Worm (Caenorhabditis elegans): ENCODE data around the gene fbxa-144.

Gene fbxa-144

DNA sequence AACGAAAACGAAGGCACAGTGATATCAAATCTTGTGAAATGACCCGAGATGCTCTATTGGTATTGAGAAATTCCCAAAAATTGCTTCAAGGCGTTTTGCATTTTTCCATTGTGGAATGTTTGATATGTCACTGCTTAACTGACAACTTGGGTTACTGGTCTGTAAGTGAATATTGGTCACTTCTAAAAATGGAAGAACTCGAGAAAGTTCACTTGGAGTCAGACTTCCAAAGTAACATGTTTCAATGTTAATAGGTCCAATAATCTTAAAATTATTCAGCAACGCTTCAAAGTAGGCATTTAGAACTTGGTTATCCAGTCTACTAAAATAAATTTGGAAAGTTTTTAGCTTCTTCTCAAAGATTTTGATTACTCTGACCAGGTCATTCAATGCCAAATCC, at the start of gene fbxa-144:
Gene fbxa-144 (minus strand): TSS at position 101 of the 400 bp plus-strand sequence.
- TF ChIP-seq attf-3 (GFP tag; conservative IDR thresholded peaks at IDR 0.05) = no peak
- TF ChIP-seq rec-8 (tag; optimal IDR thresholded peaks at IDR 0.05) = no peak
- TF ChIP-seq mes-4 (tag; optimal IDR thresholded peaks at IDR 0.05) = no peak
- no peak for TF ChIP-seq gei-17 (GFP tag; optimal IDR thresholded peaks at IDR 0.05)
- TF ChIP-seq unc-130 (GFP tag; optimal IDR thresholded peaks at IDR 0.05) = no peak
- TF ChIP-seq akir-1 (GFP tag; optimal IDR thresholded peaks at IDR 0.05) = no peak
- no peak for TF ChIP-seq repo-1 (tag; optimal IDR thresholded peaks at IDR 0.05)
- no peak for TF ChIP-seq nhr-90 (tag; optimal IDR thresholded peaks at IDR 0.05)
- TF ChIP-seq attf-5 (GFP tag; optimal IDR thresholded peaks at IDR 0.05) = no peak
- TF ChIP-seq lin-26 (GFP tag; IDR thresholded peaks at IDR 0.05) = no peak
- no peak for TF ChIP-seq tbp1 (GFP tag; optimal IDR thresholded peaks at IDR 0.05)
- no peak for TF ChIP-seq F49E8.2 (tag; optimal IDR thresholded peaks at IDR 0.05; ENCODE audit: insufficient read depth)
- TF ChIP-seq Y53G8AR.9 (GFP tag; conservative IDR thresholded peaks at IDR 0.05) = no peak
- no peak for TF ChIP-seq ztf-6 (GFP tag; IDR thresholded peaks at IDR 0.05)
- no peak for TF ChIP-seq hlh-26 (GFP tag; conservative IDR thresholded peaks at IDR 0.05)
- no peak for TF ChIP-seq K11D2.4 (GFP tag; IDR thresholded peaks at IDR 0.05)
- TF ChIP-seq F57A8.1 (GFP tag; optimal IDR thresholded peaks at IDR 0.05) = no peak
- TF ChIP-seq egl-44 (GFP tag; IDR thresholded peaks at IDR 0.05) = no peak

DNA sequence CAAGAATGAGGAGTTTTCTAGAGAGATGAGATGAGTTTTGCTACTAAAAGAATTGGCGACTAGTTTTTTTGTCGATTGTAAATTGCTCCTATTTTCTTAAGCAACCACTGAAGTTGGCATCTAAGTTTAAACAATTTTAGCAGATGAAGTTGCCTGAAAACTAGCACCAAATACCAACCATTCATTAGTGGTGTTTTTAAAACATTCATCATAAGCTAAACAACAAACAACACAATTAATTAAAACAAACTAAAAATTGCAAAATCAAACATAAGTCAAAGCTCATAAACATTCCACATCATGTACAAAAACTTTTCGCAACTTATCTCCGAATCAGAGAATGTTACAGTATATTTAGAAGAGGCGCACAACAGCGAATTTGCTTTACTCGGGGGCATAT, 49.5 kb upstream of the fbxa-144 start, which contains the start of gene srz-13:
Gene srz-13 (plus strand): TSS at position 301 of the 400 bp plus-strand sequence.
- no peak for TF ChIP-seq hsf-1 (GFP tag; IDR thresholded peaks at IDR 0.05)
- no peak for TF ChIP-seq snpc-1.3 (tag; optimal IDR thresholded peaks at IDR 0.05; ENCODE audit: insufficient read depth)
- TF ChIP-seq C06A6.2 (GFP tag; conservative IDR thresholded peaks at IDR 0.05) = no peak
- TF ChIP-seq Y53G8AR.9 (GFP tag; conservative IDR thresholded peaks at IDR 0.05) = no peak
- no peak for TF ChIP-seq nhr-27 (tag; optimal IDR thresholded peaks at IDR 0.05)
- no peak for TF ChIP-seq F10E7.11 (tag; optimal IDR thresholded peaks at IDR 0.05)
- no peak for TF ChIP-seq chd-7 (tag; optimal IDR thresholded peaks at IDR 0.05)
- no peak for TF ChIP-seq sptf-2 (GFP tag; optimal IDR thresholded peaks at IDR 0.05)
- TF ChIP-seq Y56A3A.18 (GFP tag; IDR thresholded peaks at IDR 0.05) = no peak

DNA sequence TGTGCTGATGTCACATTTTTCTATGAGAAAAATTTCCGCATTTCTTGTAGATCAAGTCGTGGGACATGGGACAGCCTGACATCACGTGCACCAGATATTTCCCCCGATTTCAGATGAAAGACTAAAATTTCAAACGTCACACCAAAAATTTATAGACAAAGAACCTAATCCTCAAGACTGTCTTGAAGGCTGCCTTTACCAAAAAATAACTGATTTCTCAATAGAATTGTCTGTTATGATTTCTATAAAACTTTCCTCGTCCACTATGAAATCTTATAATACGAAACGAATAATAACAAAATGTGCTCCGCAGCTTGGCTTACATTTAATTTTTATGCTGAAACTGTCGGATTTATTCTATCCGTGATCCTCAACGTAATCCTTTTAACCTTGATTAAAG, 47.7 kb upstream of the fbxa-144 start, which contains the start of gene str-106:
Gene str-106 (plus strand): TSS at position 301 of the 400 bp plus-strand sequence.
- no peak for TF ChIP-seq madf-10 (tag; optimal IDR thresholded peaks at IDR 0.05)
- no peak for TF ChIP-seq K12H6.12 (tag; optimal IDR thresholded peaks at IDR 0.05)

DNA sequence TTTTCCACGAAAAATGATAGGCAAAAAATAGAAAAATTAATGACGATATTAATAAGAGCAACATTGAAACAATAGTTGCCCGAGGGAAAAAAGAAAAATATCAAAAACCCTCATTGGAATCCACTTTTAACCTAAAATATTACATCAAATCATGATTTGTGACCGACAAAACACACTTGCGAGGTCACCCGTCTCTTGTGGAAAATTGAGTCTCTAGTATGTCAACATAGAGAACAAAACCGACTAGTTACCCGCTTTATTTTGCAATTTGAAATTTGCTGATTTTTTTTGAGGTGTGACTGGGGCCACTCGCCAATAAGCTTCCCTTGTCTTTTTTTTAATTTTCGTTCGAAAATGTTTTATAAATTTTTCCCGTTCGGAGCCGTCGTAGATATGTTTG, 43.2 kb upstream of the fbxa-144 start, which contains the start of gene cyp-33D1:
Gene cyp-33D1 (minus strand): TSS at position 101 of the 400 bp plus-strand sequence.
- TF ChIP-seq dpl-1 (GFP tag; optimal IDR thresholded peaks at IDR 0.05) (no peak), xnd-1 (tag; optimal IDR thresholded peaks at IDR 0.05) (no peak), F10E7.11 (tag; optimal IDR thresholded peaks at IDR 0.05) (no peak), bed-1 (GFP tag; IDR thresholded peaks at IDR 0.05) (no peak), attf-6 (GFP tag; IDR thresholded peaks at IDR 0.05) (no peak), F55B11.4 (tag; optimal IDR thresholded peaks at IDR 0.05; ENCODE audit: borderline replicate concordance, insufficient read depth) (no peak), ztf-25 (GFP tag; IDR thresholded peaks at IDR 0.05) (no peak), tbx-9 (tag; optimal IDR thresholded peaks at IDR 0.05; ENCODE audit: borderline replicate concordance) (no peak), snpc-4 (GFP tag; optimal IDR thresholded peaks at IDR 0.05) (no peak), snpc-4 (tag; optimal IDR thresholded peaks at IDR 0.05) (no peak), die-1 (tag; optimal IDR thresholded peaks at IDR 0.05) (no peak), snpc-3.4 (tag; optimal IDR thresholded peaks at IDR 0.05) (no peak), K11D2.4 (GFP tag; IDR thresholded peaks at IDR 0.05) (no peak), C06A6.2 (GFP tag; conservative IDR thresholded peaks at IDR 0.05) (no peak), zfh-2 (GFP tag; conservative IDR thresholded peaks at IDR 0.05) (no peak), ztf-28 (GFP tag; IDR thresholded peaks at IDR 0.05) (no peak), mel-28 (tag; optimal IDR thresholded peaks at IDR 0.05; ENCODE audit: borderline replicate concordance) (no peak), ztf-18 (tag; optimal IDR thresholded peaks at IDR 0.05) (no peak), sptf-2 (GFP tag; optimal IDR thresholded peaks at IDR 0.05) (no peak), fkh-3 (tag; optimal IDR thresholded peaks at IDR 0.05) (no peak)

Measured in whole organism, young adult.